Fruit fly (Drosophila melanogaster) whole organism, wandering third instar larva: ENCODE data around the gene CG15452.

ENCODE experiments used
- Hr78 ChIP-seq: fragments of >200 bp; optimal IDR thresholded peaks from 2 replicates; lab custom pipeline; 2017; ENCODE audit warnings: missing biosample characterization, missing genetic modification characterization
- Jra ChIP-seq: sonication (Bioruptor generic); optimal IDR thresholded peaks from 2 replicates; lab custom pipeline; 2016; ENCODE audit warnings: missing biosample characterization, missing genetic modification characterization
- psq ChIP-seq: fragments of 200-800 bp; sonication (Bioruptor generic); optimal IDR thresholded peaks from 3 replicates; lab custom pipeline; 2017; ENCODE audit warnings: missing biosample characterization, mild to moderate bottlenecking, missing genetic modification characterization, moderate library complexity

- no peak for TF ChIP-seq Jra (GFP tag; lab: Kevin White, UChicago)
- TF ChIP-seq psq, result no peak
- no peak for TF ChIP-seq Hr78
Measured at dm6 chrX:20704337-20704736, 41.4 kb downstream of the CG15452 start.
